ENCODE assay signal across 6 worm cellular contexts in genomic region chrX:6735494-6735893, ce11.
TF ChIP-seq lines count a peak whose summit lies in the region.

No protein-coding gene starts in this region.

TF ChIP-seq in whole organism, L1 larva, 84 proteins besides CTCF, POLR2A, EP300 and RAD21 (continues in another document):
- TF ChIP-seq pax-3 (tag; optimal IDR thresholded peaks at IDR 0.05; lab: Kevin White, UChicago) (no peak), zag-1 (tag; optimal IDR thresholded peaks at IDR 0.05; lab: Kevin White, UChicago) (no peak), efl-3 (GFP tag; optimal IDR thresholded peaks at IDR 0.05; lab: Kevin White, UChicago) (no peak), nhr-85 (tag; lab: Kevin White, UChicago) (peak; percentile 78), ceh-88 (GFP tag; IDR thresholded peaks at IDR 0.05; lab: Robert Waterston, UW) (no peak), nhr-237 (tag; optimal IDR thresholded peaks at IDR 0.05; lab: Kevin White, UChicago) (no peak), unc-130 (tag; optimal IDR thresholded peaks at IDR 0.05; lab: Kevin White, UChicago) (peak; percentile 76), lin-35 (GFP tag; optimal IDR thresholded peaks at IDR 0.05; lab: Kevin White, UChicago) (peak in 1 of 2 experiments; percentile 71), lsy-2 (tag; optimal IDR thresholded peaks at IDR 0.05; lab: Kevin White, UChicago) (peak; percentile 36 to 77), swsn-7 (tag; optimal IDR thresholded peaks at IDR 0.05; lab: Kevin White, UChicago) (no peak), aly-2 (tag; optimal IDR thresholded peaks at IDR 0.05; lab: Kevin White, UChicago) (no peak), dsc-1 (tag; optimal IDR thresholded peaks at IDR 0.05; lab: Kevin White, UChicago) (no peak), isw-1 (GFP tag; IDR thresholded peaks at IDR 0.05; lab: Robert Waterston, UW) (no peak), nhr-28 (tag; optimal IDR thresholded peaks at IDR 0.05; lab: Kevin White, UChicago) (no peak), ztf-4 (tag; optimal IDR thresholded peaks at IDR 0.05; lab: Kevin White, UChicago) (peak; percentile 41), lir-3 (tag; optimal IDR thresholded peaks at IDR 0.05; lab: Kevin White, UChicago; ENCODE audit: poor library complexity) (peak; percentile 36)

TF ChIP-seq in whole organism, L2 larva, 48 proteins besides CTCF, POLR2A, EP300 and RAD21 (continues in another document):
- TF ChIP-seq skn-1 (tag; optimal IDR thresholded peaks at IDR 0.05; lab: Kevin White, UChicago) (no peak), lin-11 (tag; optimal IDR thresholded peaks at IDR 0.05; lab: Kevin White, UChicago) (no peak), Y55F3AM.14 (GFP tag; optimal IDR thresholded peaks at IDR 0.05; lab: Kevin White, UChicago) (no peak), lsy-2 (tag; optimal IDR thresholded peaks at IDR 0.05; lab: Kevin White, UChicago) (peak in 1 of 2 experiments; percentile 58), crh-2 (tag; optimal IDR thresholded peaks at IDR 0.05; lab: Kevin White, UChicago) (peak; percentile 45), F13H6.1 (tag; optimal IDR thresholded peaks at IDR 0.05; lab: Kevin White, UChicago) (peak; percentile 63), ceh-82 (tag; optimal IDR thresholded peaks at IDR 0.05; lab: Kevin White, UChicago) (no peak), nhr-10 (tag; optimal IDR thresholded peaks at IDR 0.05; lab: Kevin White, UChicago) (no peak), zag-1 (tag; optimal IDR thresholded peaks at IDR 0.05; lab: Kevin White, UChicago) (no peak), snpc-4 (tag; optimal IDR thresholded peaks at IDR 0.05; lab: Kevin White, UChicago) (no peak), lin-39 (tag; optimal IDR thresholded peaks at IDR 0.05; lab: Kevin White, UChicago) (no peak), aly-2 (tag; optimal IDR thresholded peaks at IDR 0.05; lab: Kevin White, UChicago) (no peak), nhr-12 (tag; optimal IDR thresholded peaks at IDR 0.05; lab: Kevin White, UChicago) (no peak), ztf-4 (tag; optimal IDR thresholded peaks at IDR 0.05; lab: Kevin White, UChicago) (no peak), sma-9 (GFP tag; optimal IDR thresholded peaks at IDR 0.05; lab: Kevin White, UChicago) (peak; percentile 85), sma-9 (tag; optimal IDR thresholded peaks at IDR 0.05; lab: Kevin White, UChicago) (no peak)

TF ChIP-seq in whole organism, L3 larva, 47 proteins besides CTCF, POLR2A, EP300 and RAD21:
- peak; percentile 3 for TF ChIP-seq pha-4 (tag; optimal IDR thresholded peaks at IDR 0.05; lab: Kevin White, UChicago)
- no peak for TF ChIP-seq hmg-11 (tag; optimal IDR thresholded peaks at IDR 0.05; lab: Kevin White, UChicago)
- TF ChIP-seq unc-62 (GFP tag; optimal IDR thresholded peaks at IDR 0.05; lab: Kevin White, UChicago), result no peak
- peak; percentile 54 for TF ChIP-seq nhr-25 (tag; optimal IDR thresholded peaks at IDR 0.05; lab: Kevin White, UChicago)
- TF ChIP-seq mdl-1 (tag; optimal IDR thresholded peaks at IDR 0.05; lab: Kevin White, UChicago), result peak; percentile 48
- peak; percentile 22 for TF ChIP-seq nhr-23 (tag; optimal IDR thresholded peaks at IDR 0.05; lab: Kevin White, UChicago)
- TF ChIP-seq lin-39 (tag; optimal IDR thresholded peaks at IDR 0.05; lab: Kevin White, UChicago), result peak; percentile 20
- peak; percentile 76 for TF ChIP-seq nhr-43 (tag; optimal IDR thresholded peaks at IDR 0.05; lab: Kevin White, UChicago; ENCODE audit: poor library complexity, severe bottlenecking)
- TF ChIP-seq nfya-1 (tag; optimal IDR thresholded peaks at IDR 0.05; lab: Kevin White, UChicago; ENCODE audit: insufficient read depth), result peak; percentile 51
- TF ChIP-seq lsy-12 (tag; optimal IDR thresholded peaks at IDR 0.05; lab: Kevin White, UChicago), result peak; percentile 37
- no peak for TF ChIP-seq jun-1 (tag; optimal IDR thresholded peaks at IDR 0.05; lab: Kevin White, UChicago)
TF ChIP-seq in whole organism, L3 larva: peak in this region for 8.

TF ChIP-seq in whole organism, L4 larva, 104 proteins besides CTCF, POLR2A, EP300 and RAD21 (continues in another document):
- TF ChIP-seq ZK546.5 (tag; optimal IDR thresholded peaks at IDR 0.05; lab: Kevin White, UChicago), result no peak
- no peak for TF ChIP-seq F44E2.7 (GFP tag; IDR thresholded peaks at IDR 0.05; lab: Robert Waterston, UW)
- peak; percentile 44 for TF ChIP-seq aha-1 (tag; lab: Kevin White, UChicago)
- no peak for TF ChIP-seq F26F4.8 (GFP tag; conservative IDR thresholded peaks at IDR 0.05; lab: Robert Waterston, UW)
- TF ChIP-seq lin-13 (GFP tag; optimal IDR thresholded peaks at IDR 0.05; lab: Kevin White, UChicago), result no peak
- TF ChIP-seq php-3 (GFP tag; IDR thresholded peaks at IDR 0.05; lab: Robert Waterston, UW), result no peak
- no peak for TF ChIP-seq tag-97 (GFP tag; IDR thresholded peaks at IDR 0.05; lab: Robert Waterston, UW)
- TF ChIP-seq fkh-10 (GFP tag; optimal IDR thresholded peaks at IDR 0.05; lab: Kevin White, UChicago), result no peak
- no peak for TF ChIP-seq vab-7 (GFP tag; IDR thresholded peaks at IDR 0.05; lab: Robert Waterston, UW)
- TF ChIP-seq hlh-30 (tag; optimal IDR thresholded peaks at IDR 0.05; lab: Kevin White, UChicago; ENCODE audit: insufficient read depth), result peak; percentile 95
- no peak for TF ChIP-seq daf-19 (GFP tag; conservative IDR thresholded peaks at IDR 0.05; lab: Robert Waterston, UW)
- no peak for TF ChIP-seq tra-1 (GFP tag; IDR thresholded peaks at IDR 0.05; lab: Robert Waterston, UW)
- peak; percentile 41; the same call in 1 of the 2 replicates for TF ChIP-seq dmd-6 (GFP tag; IDR thresholded peaks at IDR 0.05; lab: Robert Waterston, UW)
- TF ChIP-seq mdt-29 (GFP tag; IDR thresholded peaks at IDR 0.05; lab: Robert Waterston, UW), result 0 out of 2 replicates have a peak, but pooled peaks have one; percentile 13
- TF ChIP-seq nhr-11 (tag; optimal IDR thresholded peaks at IDR 0.05; lab: Kevin White, UChicago), result peak; percentile 46
- no peak for TF ChIP-seq hmg-1.1 (GFP tag; IDR thresholded peaks at IDR 0.05; lab: Robert Waterston, UW)
- TF ChIP-seq lsy-2 (tag; optimal IDR thresholded peaks at IDR 0.05; lab: Kevin White, UChicago), result peak in 1 of 2 experiments; percentile 40
- TF ChIP-seq nhr-41 (GFP tag; IDR thresholded peaks at IDR 0.05; lab: Robert Waterston, UW), result no peak

TF ChIP-seq in whole organism, late embryonic, 69 proteins besides CTCF, POLR2A, EP300 and RAD21:
- no peak for TF ChIP-seq ceh-14 (tag; optimal IDR thresholded peaks at IDR 0.05; lab: Kevin White, UChicago)
- TF ChIP-seq lin-11 (tag; optimal IDR thresholded peaks at IDR 0.05; lab: Kevin White, UChicago), result no peak
- TF ChIP-seq pha-4 (tag; optimal IDR thresholded peaks at IDR 0.05; lab: Kevin White, UChicago), result no peak
- peak; percentile 13 for TF ChIP-seq hlh-30 (tag; optimal IDR thresholded peaks at IDR 0.05; lab: Kevin White, UChicago; ENCODE audit: insufficient read depth)

TF ChIP-seq in whole organism, young adult, 124 proteins besides CTCF, POLR2A, EP300 and RAD21:
- no peak for TF ChIP-seq ets-4 (GFP tag; optimal IDR thresholded peaks at IDR 0.05; lab: Kevin White, UChicago)
- TF ChIP-seq lin-40 (tag; optimal IDR thresholded peaks at IDR 0.05; lab: Kevin White, UChicago), result peak; percentile 13
- 0 out of 2 replicates have a peak, but pooled peaks have one; percentile 51 for TF ChIP-seq C06A6.2 (GFP tag; conservative IDR thresholded peaks at IDR 0.05; lab: Robert Waterston, UW)
- peak; percentile 23 for TF ChIP-seq gei-17 (GFP tag; optimal IDR thresholded peaks at IDR 0.05; lab: Kevin White, UChicago)
- peak; percentile 62 for TF ChIP-seq somi-1 (GFP tag; optimal IDR thresholded peaks at IDR 0.05; lab: Kevin White, UChicago)
- no peak for TF ChIP-seq ama-1 (optimal IDR thresholded peaks at IDR 0.05; lab: Kevin White, UChicago)
- TF ChIP-seq ama-1 (GFP tag; optimal IDR thresholded peaks at IDR 0.05; lab: Kevin White, UChicago), result no peak
- peak; percentile 62 for TF ChIP-seq ceh-27 (GFP tag; optimal IDR thresholded peaks at IDR 0.05; lab: Kevin White, UChicago)
- TF ChIP-seq cebp-1 (GFP tag; IDR thresholded peaks at IDR 0.05; lab: Robert Waterston, UW), result no peak
- peak; percentile 50 for TF ChIP-seq cebp-1 (tag; optimal IDR thresholded peaks at IDR 0.05; lab: Kevin White, UChicago)
- TF ChIP-seq K11D2.4 (GFP tag; IDR thresholded peaks at IDR 0.05; lab: Robert Waterston, UW), result 0 out of 2 replicates have a peak, but pooled peaks have one; percentile 38
